Worm (Caenorhabditis elegans) whole organism, L2 larva: ENCODE data around the gene C09G9.3.
A peak's percentile ranks its signal among the peaks of the same experiment; 100 is the strongest.

Source experiments
- C34F6.9 ChIP-seq: fragments of 150-350 bp; optimal IDR thresholded peaks from 2 replicates; lab custom pipeline; 2014; ENCODE audit warnings: missing biosample characterization, missing genetic modification characterization
- F13H6.1 ChIP-seq: sonication (generic microtip); optimal IDR thresholded peaks from 2 replicates; lab custom pipeline; 2016; ENCODE audit warnings: missing genetic modification characterization, missing compliant biosample characterization
- R02D3.7 ChIP-seq: fragments of 150-350 bp; optimal IDR thresholded peaks from 2 replicates; lab custom pipeline; 2014; ENCODE audit warnings: missing biosample characterization, missing genetic modification characterization
- Y55F3AM.14 ChIP-seq: fragments of 200-800 bp; sonication (Bioruptor generic); optimal IDR thresholded peaks from 2 replicates; lab custom pipeline; 2018; ENCODE audit warnings: mild to moderate bottlenecking, missing genetic modification characterization, missing compliant biosample characterization
- aly-2 ChIP-seq: fragments of 150-350 bp; optimal IDR thresholded peaks from 2 replicates; lab custom pipeline; 2014; ENCODE audit warnings: missing biosample characterization, missing genetic modification characterization
- ama-1 ChIP-seq: fragments of 150-350 bp; optimal IDR thresholded peaks from 2 replicates; lab custom pipeline; 2018; ENCODE audit warnings: inconsistent platforms
- blmp-1 ChIP-seq: sonication (generic microtip); optimal IDR thresholded peaks from 2 replicates; lab custom pipeline; 2017; ENCODE audit warnings: missing genetic modification characterization, mild to moderate bottlenecking, missing compliant biosample characterization, antibody characterized with exemption, moderate library complexity; ENCODE audit not compliant: insufficient read depth
- ceh-82 ChIP-seq: fragments of 150-350 bp; optimal IDR thresholded peaks from 2 replicates; lab custom pipeline; 2014; ENCODE audit warnings: missing biosample characterization, missing genetic modification characterization
- crh-2 ChIP-seq: sonication (generic microtip); optimal IDR thresholded peaks from 2 replicates; lab custom pipeline; 2017; ENCODE audit warnings: missing biosample characterization, missing genetic modification characterization
- dmd-4 ChIP-seq: sonication (generic microtip); optimal IDR thresholded peaks from 2 replicates; lab custom pipeline; 2017; ENCODE audit warnings: missing biosample characterization, missing genetic modification characterization
- egl-27 ChIP-seq: sonication (generic microtip); optimal IDR thresholded peaks from 3 replicates; lab custom pipeline; 2017; ENCODE audit warnings: missing biosample characterization, missing genetic modification reagents, missing genetic modification characterization
- fos-1 ChIP-seq: fragments of 150-350 bp; optimal IDR thresholded peaks from 2 replicates; lab custom pipeline; 2014; ENCODE audit warnings: missing biosample characterization, missing genetic modification characterization
- gmeb-1 ChIP-seq: fragments of 150-350 bp; optimal IDR thresholded peaks from 2 replicates; lab custom pipeline; 2014; ENCODE audit warnings: missing biosample characterization, missing genetic modification characterization
- lin-39 ChIP-seq: fragments of 150-350 bp; optimal IDR thresholded peaks from 2 replicates; lab custom pipeline; 2014; ENCODE audit warnings: missing biosample characterization, missing genetic modification reagents, missing genetic modification characterization
- lsy-2 ChIP-seq, 2 experiments: fragments of 150-350 bp in 1 of 2; sonication (generic microtip) in 1 of 2; optimal IDR thresholded peaks; 2 replicates each; lab custom pipeline; 2014 to 2017; ENCODE audit warnings: missing biosample characterization in 2 of 2, missing genetic modification characterization in 2 of 2
- mdl-1 ChIP-seq, 2 experiments: fragments of 150-350 bp in 1 of 2; sonication (generic microtip) in 1 of 2; optimal IDR thresholded peaks; 2 replicates each; lab custom pipeline; 2017; ENCODE audit warnings: missing biosample characterization in 2 of 2, missing genetic modification characterization in 2 of 2
- nhr-10 ChIP-seq: sonication (generic microtip); optimal IDR thresholded peaks from 2 replicates; lab custom pipeline; 2017; ENCODE audit warnings: missing biosample characterization, missing genetic modification characterization
- nhr-11 ChIP-seq: fragments of 150-350 bp; optimal IDR thresholded peaks from 2 replicates; lab custom pipeline; 2014; ENCODE audit warnings: missing biosample characterization, missing genetic modification characterization
- nhr-12 ChIP-seq: fragments of 150-350 bp; optimal IDR thresholded peaks from 2 replicates; lab custom pipeline; 2014; ENCODE audit warnings: missing biosample characterization, missing genetic modification characterization
- nhr-129 ChIP-seq: fragments of 150-350 bp; optimal IDR thresholded peaks from 2 replicates; lab custom pipeline; 2014; ENCODE audit warnings: missing biosample characterization, missing genetic modification characterization
- nhr-21 ChIP-seq: fragments of 150-350 bp; optimal IDR thresholded peaks from 2 replicates; lab custom pipeline; 2014; ENCODE audit warnings: missing biosample characterization, missing genetic modification characterization
- nhr-25 ChIP-seq: fragments of 150-350 bp; sonication (generic microtip); optimal IDR thresholded peaks from 3 replicates; lab custom pipeline; 2014; ENCODE audit warnings: missing biosample characterization, missing genetic modification characterization
- nhr-6 ChIP-seq: fragments of 150-350 bp; optimal IDR thresholded peaks from 2 replicates; lab custom pipeline; 2014; ENCODE audit warnings: missing biosample characterization, missing genetic modification characterization
- sem-4 ChIP-seq: fragments of 150-350 bp; optimal IDR thresholded peaks from 2 replicates; lab custom pipeline; 2014; ENCODE audit warnings: missing biosample characterization, missing genetic modification reagents, missing genetic modification characterization
- sma-3 ChIP-seq: sonication (generic microtip); optimal IDR thresholded peaks from 2 replicates; lab custom pipeline; 2016; ENCODE audit warnings: missing genetic modification reagents, missing genetic modification characterization, missing compliant biosample characterization
- sma-9 ChIP-seq, 2 experiments: fragments of 150-350 bp in 1 of 2; sonication (generic microtip) in 1 of 2; optimal IDR thresholded peaks; 2 replicates each; lab custom pipeline; 2014 to 2016; ENCODE audit warnings: missing genetic modification characterization in 2 of 2, mild to moderate bottlenecking in 1 of 2, missing biosample characterization in 1 of 2, missing compliant biosample characterization in 1 of 2, missing genetic modification reagents in 1 of 2, moderate library complexity in 1 of 2
- snpc-4 ChIP-seq: fragments of 150-350 bp; optimal IDR thresholded peaks from 2 replicates; lab custom pipeline; 2014; ENCODE audit warnings: missing biosample characterization, missing genetic modification characterization
- unc-55 ChIP-seq: fragments of 150-350 bp; sonication (generic microtip); optimal IDR thresholded peaks from 3 replicates; lab custom pipeline; 2014; ENCODE audit warnings: missing biosample characterization, missing genetic modification reagents, missing genetic modification characterization
- zag-1 ChIP-seq: fragments of 150-350 bp; optimal IDR thresholded peaks from 2 replicates; lab custom pipeline; 2014; ENCODE audit warnings: missing biosample characterization, missing genetic modification characterization
- ztf-1 ChIP-seq: fragments of 200-800 bp; sonication (Bioruptor generic); conservative IDR thresholded peaks from 2 replicates; pipeline ENCODE4 v1.3.6; 2022; ENCODE audit warnings: missing genetic modification characterization, missing compliant biosample characterization
- ztf-11 ChIP-seq: sonication (generic microtip); optimal IDR thresholded peaks from 2 replicates; lab custom pipeline; 2017; ENCODE audit warnings: missing biosample characterization, missing genetic modification characterization
- ztf-4 ChIP-seq: fragments of 150-350 bp; optimal IDR thresholded peaks from 2 replicates; lab custom pipeline; 2014; ENCODE audit warnings: missing biosample characterization, missing genetic modification characterization

The C09G9.3 gene

DNA sequence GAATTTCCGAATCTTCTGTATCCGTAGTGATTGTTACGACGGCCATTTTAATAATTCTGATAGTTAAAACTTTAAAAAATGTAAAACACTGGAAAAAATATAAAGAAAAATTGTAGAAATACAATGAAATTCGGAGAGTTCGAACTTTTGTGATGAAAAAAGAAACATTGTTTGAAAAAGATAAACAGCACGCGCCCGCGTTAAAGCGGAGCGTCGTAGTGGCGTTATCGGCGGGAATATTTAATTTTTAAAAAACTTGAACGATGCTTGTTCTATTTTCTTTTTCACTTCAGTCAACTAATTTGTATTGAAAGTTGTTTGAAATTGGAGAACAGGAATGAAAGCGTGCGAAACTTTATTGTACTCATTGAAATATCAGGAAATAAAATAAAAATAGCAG is 3.2 kb downstream of the C09G9.3 start, which contains the start of gene npp-23:
Gene npp-23 (minus strand): TSS at position 56 of the 400 bp plus-strand sequence.
- TF ChIP-seq nhr-6 = no peak
- peak; percentile 12 for TF ChIP-seq snpc-4 (tag; lab: Kevin White, UChicago)
- TF ChIP-seq sma-3 (GFP tag; lab: Kevin White, UChicago) = peak; percentile 20
- TF ChIP-seq gmeb-1 (tag; lab: Kevin White, UChicago) = peak; percentile 94

DNA sequence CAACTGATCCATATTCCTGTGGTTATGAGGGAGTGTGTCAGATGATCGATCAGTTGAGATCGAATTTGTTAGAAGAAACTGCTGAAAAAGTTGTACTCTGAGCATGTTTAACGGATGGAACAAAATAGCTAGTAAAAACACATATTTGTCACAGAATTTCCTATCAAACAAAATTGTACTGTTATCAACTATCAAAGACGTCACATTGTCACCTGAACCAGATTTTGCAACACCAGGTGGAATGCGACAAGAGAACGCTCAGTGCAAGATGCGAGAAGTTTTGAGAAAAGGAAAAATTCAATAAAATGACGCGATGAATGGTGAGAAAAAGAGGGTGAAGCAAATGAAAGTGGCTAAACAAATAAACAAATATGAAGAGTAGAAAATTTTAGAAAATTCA is 5.3 kb downstream of the C09G9.3 start:
- TF ChIP-seq crh-2 (tag; lab: Kevin White, UChicago) (peak; percentile 6), nhr-11 (no peak), lsy-2 (tag; optimal IDR thresholded peaks at IDR 0.05; lab: Kevin White, UChicago) (peak in 1 of 2 experiments; percentile 10), sma-9 (GFP tag; optimal IDR thresholded peaks at IDR 0.05; lab: Kevin White, UChicago) (peak; percentile 44), sma-9 (tag; optimal IDR thresholded peaks at IDR 0.05; lab: Kevin White, UChicago) (no peak), snpc-4 (tag; lab: Kevin White, UChicago) (no peak), ztf-1 (GFP tag; lab: Robert Waterston, UW) (no peak), fos-1 (tag; lab: Kevin White, UChicago) (peak; percentile 23), zag-1 (tag; lab: Kevin White, UChicago) (no peak)

DNA sequence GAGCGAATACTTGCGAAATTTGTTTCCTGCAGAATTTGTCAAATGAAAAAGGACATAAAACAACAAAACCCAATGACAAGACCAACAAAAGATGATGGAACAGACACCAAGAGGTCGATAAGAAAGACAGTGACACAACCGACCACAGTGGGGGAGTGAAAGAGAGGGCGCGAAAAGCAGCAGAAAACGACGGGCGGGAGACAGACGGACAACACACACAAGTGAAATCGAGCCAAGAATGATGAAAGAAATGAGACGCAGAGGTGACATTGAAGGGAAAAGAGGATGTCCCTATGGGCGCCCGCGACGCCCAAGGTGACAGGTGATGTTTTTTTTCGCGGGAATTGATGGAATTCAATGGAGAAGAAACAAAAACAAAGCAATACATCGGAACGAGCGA is 6.8 kb downstream of the C09G9.3 start:
- no peak for TF ChIP-seq ztf-11 (tag; lab: Kevin White, UChicago)
- TF ChIP-seq sem-4 (tag; lab: Kevin White, UChicago) = peak; percentile 87
- TF ChIP-seq snpc-4 (tag; lab: Kevin White, UChicago) = peak; percentile 29
- no peak for TF ChIP-seq unc-55 (GFP tag; lab: Kevin White, UChicago)
- peak; percentile 53 for TF ChIP-seq C34F6.9 (tag; lab: Kevin White, UChicago)
- no peak for TF ChIP-seq dmd-4
- no peak for TF ChIP-seq mdl-1 (tag; optimal IDR thresholded peaks at IDR 0.05; lab: Kevin White, UChicago)
- TF ChIP-seq sma-9 (GFP tag; optimal IDR thresholded peaks at IDR 0.05; lab: Kevin White, UChicago) = peak; percentile 55
- no peak for TF ChIP-seq sma-9 (tag; optimal IDR thresholded peaks at IDR 0.05; lab: Kevin White, UChicago)
- TF ChIP-seq blmp-1 (tag; lab: Kevin White, UChicago) = peak; percentile 75
- peak; percentile 35 for TF ChIP-seq ama-1 (lab: Kevin White, UChicago)
- no peak for TF ChIP-seq ztf-4
- TF ChIP-seq nhr-25 (tag; lab: Kevin White, UChicago) = peak; percentile 71
- peak; percentile 52 for TF ChIP-seq nhr-21 (tag; lab: Kevin White, UChicago)
- no peak for TF ChIP-seq R02D3.7 (tag; lab: Kevin White, UChicago)
- no peak for TF ChIP-seq nhr-6
- TF ChIP-seq Y55F3AM.14 (GFP tag; lab: Kevin White, UChicago) = peak; percentile 63
- no peak for TF ChIP-seq nhr-10 (tag; lab: Kevin White, UChicago)
- peak; percentile 86 for TF ChIP-seq nhr-129
- TF ChIP-seq egl-27 (tag; lab: Kevin White, UChicago) = peak; percentile 23
- no peak for TF ChIP-seq ceh-82 (tag; lab: Kevin White, UChicago)
- peak; percentile 93 for TF ChIP-seq fos-1 (tag; lab: Kevin White, UChicago)
- TF ChIP-seq sma-3 (GFP tag; lab: Kevin White, UChicago) = peak; percentile 77
- peak in 1 of 2 experiments; percentile 53 for TF ChIP-seq lsy-2 (tag; optimal IDR thresholded peaks at IDR 0.05; lab: Kevin White, UChicago)
- TF ChIP-seq zag-1 (tag; lab: Kevin White, UChicago) = no peak
- TF ChIP-seq gmeb-1 (tag; lab: Kevin White, UChicago) = peak; percentile 11
- peak; percentile 79 for TF ChIP-seq F13H6.1 (tag; lab: Kevin White, UChicago)
- peak; percentile 53 for TF ChIP-seq crh-2 (tag; lab: Kevin White, UChicago)

DNA sequence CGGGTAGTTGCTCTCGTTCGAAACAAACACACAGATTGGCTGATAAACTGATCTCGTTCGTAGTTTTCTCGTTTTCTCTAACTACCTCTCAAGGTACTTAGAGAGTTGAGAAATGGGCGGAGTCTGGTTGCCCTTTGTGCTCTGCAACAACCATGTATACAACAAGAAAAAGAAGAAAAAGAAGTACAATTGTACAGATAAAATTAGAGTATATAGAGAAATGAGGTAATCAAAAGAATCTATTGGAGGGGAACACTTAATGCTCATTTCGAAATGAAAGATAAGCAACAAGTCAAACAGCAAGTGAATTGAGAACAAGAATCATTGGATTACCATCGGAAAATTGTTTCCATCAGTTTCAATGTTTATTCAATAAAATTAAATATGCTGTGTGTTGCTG is 7.5 kb downstream of the C09G9.3 start, which contains the start of gene C09G9.1:
Gene C09G9.1 (minus strand): TSS at position 143 of the 400 bp plus-strand sequence.
- no peak for TF ChIP-seq snpc-4 (tag; lab: Kevin White, UChicago)
- no peak for TF ChIP-seq ztf-4
- peak; percentile 27 for TF ChIP-seq fos-1 (tag; lab: Kevin White, UChicago)
- TF ChIP-seq Y55F3AM.14 (GFP tag; lab: Kevin White, UChicago) = no peak
- TF ChIP-seq aly-2 (tag; lab: Kevin White, UChicago) = no peak
- TF ChIP-seq mdl-1 (tag; optimal IDR thresholded peaks at IDR 0.05; lab: Kevin White, UChicago) = no peak
- TF ChIP-seq F13H6.1 (tag; lab: Kevin White, UChicago) = peak; percentile 8
- TF ChIP-seq crh-2 (tag; lab: Kevin White, UChicago) = no peak
- no peak for TF ChIP-seq lin-39 (tag; lab: Kevin White, UChicago)
- no peak for TF ChIP-seq lsy-2 (tag; optimal IDR thresholded peaks at IDR 0.05; lab: Kevin White, UChicago)
- no peak for TF ChIP-seq nhr-12 (tag; lab: Kevin White, UChicago)
